Fruit fly (Drosophila melanogaster): Measurements from ENCODE around the gene CG13674.
A peak's percentile ranks its signal among the peaks of the same experiment; 100 is the strongest.

CG13674 gene

dm6 chr3L:8197779-8198279 is 21.0 kb downstream of the CG13674 start, which contains the start of the genes UbcE2M and Dhps (continued):
- TF ChIP-seq HHEX (GFP tag; optimal IDR thresholded peaks at IDR 0.05) (peak; percentile 65), scrt (GFP tag; optimal IDR thresholded peaks at IDR 0.05) (peak; percentile 79), Jarid2 (GFP tag; optimal IDR thresholded peaks at IDR 0.05) (no peak), CG7839 (tag; optimal IDR thresholded peaks at IDR 0.05) (no peak), CG31388 (GFP tag; optimal IDR thresholded peaks at IDR 0.05) (no peak), CG6854 (GFP tag; optimal IDR thresholded peaks at IDR 0.05) (no peak), sug (tag; optimal IDR thresholded peaks at IDR 0.05) (peak; percentile 86), gfzf (GFP tag; optimal IDR thresholded peaks at IDR 0.05) (no peak), Mrtf (GFP tag; IDR thresholded peaks at IDR 0.05) (peak; percentile 59; the same call in 2 of the 3 replicates), ac (GFP tag; optimal IDR thresholded peaks at IDR 0.05) (no peak), CG3065 (GFP tag; optimal IDR thresholded peaks at IDR 0.05) (peak; percentile 10), psq (GFP tag; optimal IDR thresholded peaks at IDR 0.05) (peak; percentile 54), NC2β (GFP tag; optimal IDR thresholded peaks at IDR 0.05) (peak; percentile 0), Adf1 (GFP tag; IDR thresholded peaks at IDR 0.05) (peak; percentile 27; the same call in 1 of the 2 replicates), CG18476 (GFP tag; optimal IDR thresholded peaks at IDR 0.05) (peak; percentile 14), yki (optimal IDR thresholded peaks at IDR 0.05) (no peak), sima (GFP tag; optimal IDR thresholded peaks at IDR 0.05) (no peak), crp (GFP tag; optimal IDR thresholded peaks at IDR 0.05) (peak in 1 of 2 experiments; percentile 60), Gsc (GFP tag; IDR thresholded peaks at IDR 0.05) (no peak), HmgZ (tag; optimal IDR thresholded peaks at IDR 0.05) (peak; percentile 70), kah (GFP tag; optimal IDR thresholded peaks at IDR 0.05) (peak; percentile 68), row (GFP tag; IDR thresholded peaks at IDR 0.05) (peak; percentile 93), CG15073 (GFP tag; optimal IDR thresholded peaks at IDR 0.05) (no peak), CG4707 (GFP tag; optimal IDR thresholded peaks at IDR 0.05) (no peak), Ptx1 (GFP tag; IDR thresholded peaks at IDR 0.05) (peak; percentile 73), cad (GFP tag; optimal IDR thresholded peaks at IDR 0.05) (no peak), Dll (GFP tag; IDR thresholded peaks at IDR 0.05; ENCODE audit: partially characterized antibody) (peak; percentile 75), CG12942 (GFP tag; optimal IDR thresholded peaks at IDR 0.05) (peak; percentile 53), CG2889 (GFP tag; IDR thresholded peaks at IDR 0.05) (no peak), Dip2 (GFP tag; IDR thresholded peaks at IDR 0.05) (no peak), CG13894 (tag; optimal IDR thresholded peaks at IDR 0.05) (no peak), CG6813 (GFP tag; optimal IDR thresholded peaks at IDR 0.05) (no peak), CG6175 (GFP tag; IDR thresholded peaks at IDR 0.05) (peak; percentile 75; the same call in 1 of the 3 replicates), CG12104 (GFP tag; optimal IDR thresholded peaks at IDR 0.05) (peak; percentile 43), emc (GFP tag; optimal IDR thresholded peaks at IDR 0.05) (no peak), az2 (GFP tag; optimal IDR thresholded peaks at IDR 0.05) (peak; percentile 54), Bgb (GFP tag; IDR thresholded peaks at IDR 0.05; ENCODE audit: partially characterized antibody) (peak; percentile 75), chinmo (GFP tag; IDR thresholded peaks at IDR 0.05; ENCODE audit: partially characterized antibody) (0 out of 4 replicates have a peak, but pooled peaks have one; percentile 62), fd102C (GFP tag; optimal IDR thresholded peaks at IDR 0.05) (no peak), br (optimal IDR thresholded peaks at IDR 0.05) (no peak), hth (optimal IDR thresholded peaks at IDR 0.05) (no peak), tap (tag; optimal IDR thresholded peaks at IDR 0.05) (no peak), CG32532 (GFP tag; IDR thresholded peaks at IDR 0.05) (peak; percentile 74), CG1233 (GFP tag; optimal IDR thresholded peaks at IDR 0.05) (peak; percentile 68), CG17385 (GFP tag; optimal IDR thresholded peaks at IDR 0.05) (peak; percentile 69), CG17612 (GFP tag; IDR thresholded peaks at IDR 0.05) (no peak), CG13296 (GFP tag; optimal IDR thresholded peaks at IDR 0.05) (peak; percentile 72), Dp (GFP tag; optimal IDR thresholded peaks at IDR 0.05) (peak; percentile 36), CG9609 (GFP tag; optimal IDR thresholded peaks at IDR 0.05) (peak; percentile 6), chif (GFP tag; optimal IDR thresholded peaks at IDR 0.05) (peak in 1 of 2 experiments; percentile 29), fd64A (GFP tag; optimal IDR thresholded peaks at IDR 0.05) (no peak)

Data from whole organism, embryonic.